Fruit fly (Drosophila melanogaster): ENCODE data around the gene CG42526.

The CG42526 gene

DNA sequence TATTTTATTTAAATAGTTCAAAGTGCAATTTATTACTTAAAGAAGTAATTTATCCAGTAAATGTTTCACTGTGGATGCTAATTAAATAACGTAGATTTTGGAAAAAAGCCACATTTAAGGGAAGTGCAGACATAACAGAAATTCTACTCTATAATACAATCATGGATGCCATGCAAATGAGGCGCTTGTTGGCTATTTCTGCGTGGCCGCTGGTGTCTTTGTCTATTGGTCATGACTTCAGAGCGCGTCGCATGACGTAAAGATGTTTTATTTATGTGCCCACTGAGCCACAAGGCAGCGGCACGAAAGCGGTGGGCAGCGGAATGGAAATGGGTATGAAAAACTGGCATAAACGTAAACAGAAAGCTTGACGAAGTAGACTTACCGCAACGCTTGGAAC, 9.4 kb downstream of the CG42526 start (continued):
- TF ChIP-seq CG10979 (tag; optimal IDR thresholded peaks at IDR 0.05) (peak; percentile 12), CG11696 (GFP tag; IDR thresholded peaks at IDR 0.05) (peak; percentile 82), CG15601 (tag; optimal IDR thresholded peaks at IDR 0.05) (peak; percentile 10), CG13424 (tag; optimal IDR thresholded peaks at IDR 0.05) (peak; percentile 28), ftz-f1 (GFP tag; optimal IDR thresholded peaks at IDR 0.05) (no peak), Kr (GFP tag; optimal IDR thresholded peaks at IDR 0.05) (no peak), CG7839 (tag; optimal IDR thresholded peaks at IDR 0.05) (peak; percentile 31), Spps (tag; optimal IDR thresholded peaks at IDR 0.05) (no peak), ken (GFP tag; IDR thresholded peaks at IDR 0.05) (0 out of 3 replicates have a peak, but pooled peaks have one; percentile 17), pita (GFP tag; optimal IDR thresholded peaks at IDR 0.05) (no peak), Blimp-1 (GFP tag; optimal IDR thresholded peaks at IDR 0.05) (peak; percentile 9), wek (GFP tag; optimal IDR thresholded peaks at IDR 0.05) (no peak), CG17568 (GFP tag; optimal IDR thresholded peaks at IDR 0.05) (no peak), kni (GFP tag; optimal IDR thresholded peaks at IDR 0.05) (no peak), PHDP (tag; optimal IDR thresholded peaks at IDR 0.05) (peak; percentile 10), seq (GFP tag; IDR thresholded peaks at IDR 0.05) (no peak), dmrt99B (tag; optimal IDR thresholded peaks at IDR 0.05) (peak; percentile 26), cwo (GFP tag; optimal IDR thresholded peaks at IDR 0.05) (no peak), kay (GFP tag; optimal IDR thresholded peaks at IDR 0.05) (no peak), CG1832 (GFP tag; optimal IDR thresholded peaks at IDR 0.05) (no peak), CG4328 (GFP tag; optimal IDR thresholded peaks at IDR 0.05) (peak; percentile 32), CG8478 (optimal IDR thresholded peaks at IDR 0.05) (no peak), CoRest (tag; optimal IDR thresholded peaks at IDR 0.05) (no peak), mam (GFP tag; optimal IDR thresholded peaks at IDR 0.05) (peak; percentile 13)

DNA sequence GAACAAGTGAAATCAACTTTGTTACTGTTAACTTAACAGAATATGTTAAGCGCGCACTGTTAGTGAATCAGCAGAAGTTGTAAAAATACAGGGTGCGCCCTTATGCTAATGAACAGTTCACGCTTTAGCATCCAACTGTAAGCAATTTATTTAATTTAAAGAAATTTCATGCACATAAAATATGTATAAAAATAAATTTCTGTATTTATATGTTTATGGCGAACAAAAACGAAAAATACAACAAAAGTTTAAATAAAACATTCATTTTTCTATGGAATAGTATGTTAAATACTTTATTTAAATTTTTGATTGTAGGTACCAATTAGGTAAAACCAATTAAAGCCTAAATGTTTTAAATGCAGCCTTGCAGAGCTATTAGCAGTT, 10.7 kb downstream of the CG42526 start:
- TF ChIP-seq GATAe (GFP tag; conservative IDR thresholded peaks at IDR 0.05) (no peak), insv (GFP tag; optimal IDR thresholded peaks at IDR 0.05) (no peak), fd96Cb (tag; optimal IDR thresholded peaks at IDR 0.05) (no peak), Hey (tag; optimal IDR thresholded peaks at IDR 0.05) (no peak), CG34422 (GFP tag; IDR thresholded peaks at IDR 0.05) (no peak; the same call in 2 of the 3 replicates), sima (GFP tag; optimal IDR thresholded peaks at IDR 0.05) (no peak), Oaz (GFP tag; IDR thresholded peaks at IDR 0.05) (no peak), CG2875 (GFP tag; optimal IDR thresholded peaks at IDR 0.05) (no peak), grn (GFP tag; optimal IDR thresholded peaks at IDR 0.05) (no peak), CG13775 (GFP tag; optimal IDR thresholded peaks at IDR 0.05) (peak; percentile 20), HLH4C (GFP tag; IDR thresholded peaks at IDR 0.05; ENCODE audit: partially characterized antibody) (no peak), CoRest (tag; optimal IDR thresholded peaks at IDR 0.05) (peak; percentile 32), CG3281 (GFP tag; optimal IDR thresholded peaks at IDR 0.05) (peak; percentile 39), pnt (GFP tag; optimal IDR thresholded peaks at IDR 0.05) (no peak), nom (GFP tag; optimal IDR thresholded peaks at IDR 0.05) (peak; percentile 6), sd (tag; optimal IDR thresholded peaks at IDR 0.05) (no peak), disco-r (GFP tag; optimal IDR thresholded peaks at IDR 0.05) (no peak), Six4 (GFP tag; optimal IDR thresholded peaks at IDR 0.05) (no peak), hb (GFP tag; IDR thresholded peaks at IDR 0.05; ENCODE audit: partially characterized antibody) (no peak), CG17568 (GFP tag; optimal IDR thresholded peaks at IDR 0.05) (peak; percentile 42), ash1 (GFP tag; optimal IDR thresholded peaks at IDR 0.05) (no peak), CG1602 (GFP tag; optimal IDR thresholded peaks at IDR 0.05) (no peak), corto (GFP tag; optimal IDR thresholded peaks at IDR 0.05) (no peak), CG33213 (GFP tag; optimal IDR thresholded peaks at IDR 0.05) (no peak), Dip2 (GFP tag; IDR thresholded peaks at IDR 0.05) (no peak), Asciz (GFP tag; optimal IDR thresholded peaks at IDR 0.05) (peak; percentile 15), jumu (GFP tag; optimal IDR thresholded peaks at IDR 0.05) (no peak), danr (GFP tag; IDR thresholded peaks at IDR 0.05) (no peak), Side (GFP tag; optimal IDR thresholded peaks at IDR 0.05) (no peak)
